Worm (Caenorhabditis elegans): Measurements from ENCODE around the gene daf-7.

The daf-7 gene

DNA sequence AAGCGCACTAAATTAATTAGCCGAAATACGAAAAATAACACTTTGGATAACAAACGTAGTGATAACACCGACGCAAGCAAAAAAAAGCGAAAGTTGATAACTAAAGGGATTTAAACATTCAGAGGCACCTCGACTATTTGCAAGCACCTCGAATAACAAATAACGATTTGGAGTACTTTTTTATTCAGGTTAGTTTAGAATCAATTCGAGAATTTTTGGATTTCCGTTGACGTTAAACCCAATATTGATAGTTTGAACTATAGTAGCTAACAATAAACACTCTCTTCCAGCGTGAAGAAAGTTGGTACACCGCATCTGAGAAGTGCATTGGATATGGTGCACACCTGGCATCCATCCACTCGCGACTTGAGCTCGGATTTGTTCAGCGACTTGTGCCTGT is 13.6 kb downstream of the daf-7 start:
- TF ChIP-seq elt-1 (tag; optimal IDR thresholded peaks at IDR 0.05) (no peak), nhr-43 (tag; optimal IDR thresholded peaks at IDR 0.05; ENCODE audit: poor library complexity, severe bottlenecking) (no peak), tbx-2 (tag; optimal IDR thresholded peaks at IDR 0.05) (no peak), hmg-11 (tag; optimal IDR thresholded peaks at IDR 0.05) (no peak), ztf-11 (tag; optimal IDR thresholded peaks at IDR 0.05) (no peak), ceh-16 (tag; optimal IDR thresholded peaks at IDR 0.05) (no peak), elt-2 (tag; optimal IDR thresholded peaks at IDR 0.05) (no peak), fkh-10 (GFP tag; optimal IDR thresholded peaks at IDR 0.05) (no peak), skn-1 (tag; optimal IDR thresholded peaks at IDR 0.05) (no peak)

DNA sequence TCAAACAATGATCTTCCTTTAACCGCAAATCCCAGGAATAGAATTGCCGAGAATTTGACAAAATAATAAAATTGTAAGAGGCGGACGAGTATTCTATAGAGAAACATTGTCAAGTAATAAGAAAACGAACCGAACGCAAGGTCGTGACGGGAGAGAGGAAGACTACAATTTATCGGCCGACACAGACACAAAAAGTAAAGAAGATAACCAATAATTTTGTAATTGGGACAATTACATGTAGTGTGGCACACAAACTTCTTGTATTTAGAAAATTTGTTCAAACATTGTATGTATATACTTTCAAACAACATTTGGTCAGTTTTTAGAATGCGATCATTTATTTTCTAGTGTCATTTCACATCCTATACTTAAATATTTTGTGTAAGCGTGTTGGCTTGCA is 20.3 kb downstream of the daf-7 start, which contains the start of gene ceeh-1:
TSS of gene ceeh-1 (minus strand) at position 317 of the 400 bp plus-strand sequence.
- peak; percentile 29 for TF ChIP-seq elt-2 (tag; optimal IDR thresholded peaks at IDR 0.05)
- TF ChIP-seq fkh-2 (tag; optimal IDR thresholded peaks at IDR 0.05) = no peak

DNA sequence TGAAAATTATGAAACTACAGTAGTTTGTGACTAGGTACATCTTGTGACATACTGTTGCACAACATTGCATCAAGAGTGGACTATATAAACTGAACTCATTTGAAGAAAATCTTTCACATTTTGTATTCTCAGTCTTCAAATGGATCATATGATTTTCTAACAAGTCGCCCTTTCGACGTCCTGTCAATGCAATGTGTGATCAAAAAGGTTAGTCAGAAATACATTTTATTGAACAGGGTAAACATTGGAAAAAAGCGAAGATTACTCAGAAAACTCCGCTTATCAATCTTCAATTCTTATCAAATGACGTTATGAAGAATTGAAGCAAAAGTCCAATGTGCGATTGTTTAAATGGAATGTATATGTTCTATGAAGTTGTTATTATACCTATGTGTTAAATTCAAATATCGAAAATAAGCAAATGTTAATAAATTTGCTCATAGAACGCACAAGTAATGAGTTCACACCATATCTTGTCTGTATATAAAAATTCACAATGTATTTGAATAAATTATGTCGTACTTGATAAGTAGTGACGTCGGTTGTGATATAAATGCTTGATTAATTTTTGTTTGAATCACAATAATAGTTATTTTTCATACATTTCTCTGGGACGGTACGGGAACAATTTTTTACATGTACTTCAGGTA is 21.3 kb downstream of the daf-7 start, which contains the start of gene zip-2:
TSS of gene zip-2 (plus strand) at position 128 of the 650 bp plus-strand sequence.
- no peak for TF ChIP-seq egl-27 (tag; optimal IDR thresholded peaks at IDR 0.05)
- no peak for TF ChIP-seq sea-2 (GFP tag; optimal IDR thresholded peaks at IDR 0.05)
- no peak for TF ChIP-seq nhr-77 (tag; optimal IDR thresholded peaks at IDR 0.05)
- TF ChIP-seq ceh-28 (tag; optimal IDR thresholded peaks at IDR 0.05) = peak; percentile 27
- no peak for TF ChIP-seq lin-39 (tag; optimal IDR thresholded peaks at IDR 0.05)
- peak; percentile 98 for TF ChIP-seq pqm-1 (tag; optimal IDR thresholded peaks at IDR 0.05)
- TF ChIP-seq jun-1 (tag; optimal IDR thresholded peaks at IDR 0.05) = peak; percentile 24
- TF ChIP-seq fos-1 (tag; optimal IDR thresholded peaks at IDR 0.05) = peak; percentile 14
- TF ChIP-seq ceh-82 (tag; optimal IDR thresholded peaks at IDR 0.05) = peak; percentile 8
- peak; percentile 93 for TF ChIP-seq elt-2 (tag; optimal IDR thresholded peaks at IDR 0.05)
- no peak for TF ChIP-seq ceh-16 (tag; optimal IDR thresholded peaks at IDR 0.05)
- peak; percentile 79 for TF ChIP-seq pha-4 (tag; optimal IDR thresholded peaks at IDR 0.05)

DNA sequence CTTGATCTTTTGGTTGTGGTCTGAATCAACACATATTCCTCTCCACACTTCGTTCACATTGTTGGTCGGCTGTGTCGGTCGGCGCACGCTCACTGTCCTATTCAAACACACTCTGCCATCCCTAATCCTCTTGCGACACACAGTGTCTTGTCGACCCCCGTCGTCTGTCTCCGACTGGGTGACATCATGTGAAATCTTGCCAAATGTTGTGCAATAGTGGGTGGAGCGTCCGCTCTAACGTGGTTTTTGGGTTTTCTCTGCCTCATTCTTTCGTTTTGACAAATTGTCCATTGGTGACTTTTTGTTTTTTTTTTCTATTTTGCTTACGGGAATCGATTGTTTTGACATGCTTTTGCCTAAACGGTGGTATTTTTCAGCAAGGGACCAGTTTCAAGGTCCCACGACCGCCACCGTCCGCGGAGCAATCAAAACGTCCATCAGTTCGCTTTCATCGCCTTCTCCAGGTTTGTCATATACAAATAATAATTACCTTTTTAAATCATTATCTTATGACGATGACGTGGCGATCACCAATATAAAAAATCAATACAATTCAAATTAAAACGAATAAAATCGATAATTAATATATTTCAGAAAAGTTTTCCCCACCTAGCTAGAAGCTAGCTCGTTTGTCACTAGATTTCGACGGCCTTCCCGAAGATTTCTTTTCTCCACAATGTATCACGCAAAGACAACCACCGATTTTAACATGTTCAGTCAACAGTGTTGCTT is 22.2 kb downstream of the daf-7 start:
- peak; percentile 88 for TF ChIP-seq lsy-12 (tag; optimal IDR thresholded peaks at IDR 0.05)
- peak; percentile 96 for TF ChIP-seq fkh-10 (GFP tag; optimal IDR thresholded peaks at IDR 0.05)
- TF ChIP-seq snpc-4 (tag; optimal IDR thresholded peaks at IDR 0.05) = peak; percentile 67
- peak; percentile 81 for TF ChIP-seq skn-1 (tag; optimal IDR thresholded peaks at IDR 0.05)
- no peak for TF ChIP-seq ceh-16 (tag; optimal IDR thresholded peaks at IDR 0.05)
- peak; percentile 93 for TF ChIP-seq ceh-28 (tag; optimal IDR thresholded peaks at IDR 0.05)
- TF ChIP-seq nfya-1 (tag; optimal IDR thresholded peaks at IDR 0.05; ENCODE audit: insufficient read depth) = peak; percentile 96
- TF ChIP-seq nhr-77 (tag; optimal IDR thresholded peaks at IDR 0.05) = peak; percentile 21
- no peak for TF ChIP-seq fkh-2 (tag; optimal IDR thresholded peaks at IDR 0.05)
- TF ChIP-seq fos-1 (tag; optimal IDR thresholded peaks at IDR 0.05) = peak; percentile 91
- peak in 2 of 3 experiments; percentile 7 to 53 for TF ChIP-seq elt-3 (tag; optimal IDR thresholded peaks at IDR 0.05)
- peak; percentile 98 for TF ChIP-seq pha-4 (tag; optimal IDR thresholded peaks at IDR 0.05)
- peak; percentile 25 for TF ChIP-seq zag-1 (tag; optimal IDR thresholded peaks at IDR 0.05)
- TF ChIP-seq hmg-11 (tag; optimal IDR thresholded peaks at IDR 0.05) = peak; percentile 97
- peak; percentile 82 for TF ChIP-seq mdl-1 (tag; optimal IDR thresholded peaks at IDR 0.05)
- TF ChIP-seq nhr-28 (tag; optimal IDR thresholded peaks at IDR 0.05) = no peak
- TF ChIP-seq egl-5 (tag; optimal IDR thresholded peaks at IDR 0.05) = peak; percentile 83
- TF ChIP-seq unc-62 (GFP tag; optimal IDR thresholded peaks at IDR 0.05) = peak; percentile 33
- TF ChIP-seq eor-1 (tag; optimal IDR thresholded peaks at IDR 0.05) = no peak
- peak; percentile 93 for TF ChIP-seq ama-1 (optimal IDR thresholded peaks at IDR 0.05)
- TF ChIP-seq elt-2 (tag; optimal IDR thresholded peaks at IDR 0.05) = peak; percentile 85
- peak; percentile 88 for TF ChIP-seq nhr-43 (tag; optimal IDR thresholded peaks at IDR 0.05; ENCODE audit: poor library complexity, severe bottlenecking)
- TF ChIP-seq daf-12 (tag; optimal IDR thresholded peaks at IDR 0.05) = no peak
- peak; percentile 98 for TF ChIP-seq nhr-25 (tag; optimal IDR thresholded peaks at IDR 0.05)
- no peak for TF ChIP-seq unc-39 (tag; optimal IDR thresholded peaks at IDR 0.05)
- peak; percentile 91 for TF ChIP-seq pqm-1 (tag; optimal IDR thresholded peaks at IDR 0.05)
- peak; percentile 69 for TF ChIP-seq lin-15B (tag; optimal IDR thresholded peaks at IDR 0.05)
- peak; percentile 97 for TF ChIP-seq lin-39 (tag; optimal IDR thresholded peaks at IDR 0.05)
- peak; percentile 77 for TF ChIP-seq R02D3.7 (tag; optimal IDR thresholded peaks at IDR 0.05)
- TF ChIP-seq mml-1 (tag; optimal IDR thresholded peaks at IDR 0.05) = peak; percentile 8
- peak; percentile 81 for TF ChIP-seq tbx-2 (tag; optimal IDR thresholded peaks at IDR 0.05)
- peak; percentile 67 for TF ChIP-seq elt-1 (tag; optimal IDR thresholded peaks at IDR 0.05)
- TF ChIP-seq nhr-12 (tag; optimal IDR thresholded peaks at IDR 0.05) = no peak
- TF ChIP-seq nhr-67 (tag; optimal IDR thresholded peaks at IDR 0.05) = no peak
- peak; percentile 82 for TF ChIP-seq nhr-11 (tag; optimal IDR thresholded peaks at IDR 0.05)
- TF ChIP-seq sea-2 (GFP tag; optimal IDR thresholded peaks at IDR 0.05) = peak; percentile 49
- TF ChIP-seq nhr-237 (tag; optimal IDR thresholded peaks at IDR 0.05) = no peak
- TF ChIP-seq ztf-4 (tag; optimal IDR thresholded peaks at IDR 0.05) = peak; percentile 67
- peak; percentile 92 for TF ChIP-seq jun-1 (tag; optimal IDR thresholded peaks at IDR 0.05)
- TF ChIP-seq egl-27 (tag; optimal IDR thresholded peaks at IDR 0.05) = peak; percentile 48

Data from whole organism, L3 larva.